Fruit fly (Drosophila melanogaster) Kc167 (cell line): Measurements from ENCODE around the gene mthl7.

Source experiments
- Myc ChIP-seq: fragments of >200 bp; optimal IDR thresholded peaks from 2 replicates; lab custom pipeline; 2017; ENCODE audit warnings: missing external identifiers
- Sin3A ChIP-seq: fragments of >200 bp; optimal IDR thresholded peaks from 2 replicates; lab custom pipeline; 2018; ENCODE audit warnings: missing external identifiers
- insv ChIP-seq: fragments of >200 bp; optimal IDR thresholded peaks from 3 replicates; lab custom pipeline; 2018; ENCODE audit warnings: missing external identifiers
- psq ChIP-seq: fragments of >200 bp; optimal IDR thresholded peaks from 2 replicates; lab custom pipeline; 2017; ENCODE audit warnings: missing external identifiers

dm6 chr3L:8150284-8150683, 30.0 kb downstream of the mthl7 start:
- no peak for TF ChIP-seq Sin3A
- no peak for TF ChIP-seq psq (lab: Kevin White, UChicago)
- no peak for TF ChIP-seq Myc
- no peak for TF ChIP-seq insv
